Worm (Caenorhabditis elegans) whole organism, L2 larva: ENCODE measurements around the gene K01D12.1.
A peak's percentile ranks its signal among the peaks of the same experiment; 100 is the strongest.

ENCODE experiments used
- C34F6.9 ChIP-seq: fragments of 150-350 bp; optimal IDR thresholded peaks from 2 replicates; lab custom pipeline; 2014; ENCODE audit warnings: missing biosample characterization, missing genetic modification characterization
- F13H6.1 ChIP-seq: sonication (generic microtip); optimal IDR thresholded peaks from 2 replicates; lab custom pipeline; 2016; ENCODE audit warnings: missing genetic modification characterization, missing compliant biosample characterization
- R02D3.7 ChIP-seq: fragments of 150-350 bp; optimal IDR thresholded peaks from 2 replicates; lab custom pipeline; 2014; ENCODE audit warnings: missing biosample characterization, missing genetic modification characterization
- Y55F3AM.14 ChIP-seq: fragments of 200-800 bp; sonication (Bioruptor generic); optimal IDR thresholded peaks from 2 replicates; lab custom pipeline; 2018; ENCODE audit warnings: mild to moderate bottlenecking, missing genetic modification characterization, missing compliant biosample characterization
- ZK546.5 ChIP-seq: sonication (generic microtip); optimal IDR thresholded peaks from 2 replicates; lab custom pipeline; 2017; ENCODE audit warnings: missing biosample characterization, missing genetic modification characterization
- alr-1 ChIP-seq: fragments of 150-350 bp; optimal IDR thresholded peaks from 2 replicates; lab custom pipeline; 2014; ENCODE audit warnings: missing biosample characterization, missing genetic modification characterization
- aly-2 ChIP-seq: fragments of 150-350 bp; optimal IDR thresholded peaks from 2 replicates; lab custom pipeline; 2014; ENCODE audit warnings: missing biosample characterization, missing genetic modification characterization
- blmp-1 ChIP-seq: sonication (generic microtip); optimal IDR thresholded peaks from 2 replicates; lab custom pipeline; 2017; ENCODE audit warnings: missing genetic modification characterization, mild to moderate bottlenecking, missing compliant biosample characterization, antibody characterized with exemption, moderate library complexity; ENCODE audit not compliant: insufficient read depth
- ceh-16 ChIP-seq: fragments of 150-350 bp; optimal IDR thresholded peaks from 2 replicates; lab custom pipeline; 2014; ENCODE audit warnings: missing biosample characterization, missing genetic modification characterization
- ceh-82 ChIP-seq: fragments of 150-350 bp; optimal IDR thresholded peaks from 2 replicates; lab custom pipeline; 2014; ENCODE audit warnings: missing biosample characterization, missing genetic modification characterization
- crh-2 ChIP-seq: sonication (generic microtip); optimal IDR thresholded peaks from 2 replicates; lab custom pipeline; 2017; ENCODE audit warnings: missing biosample characterization, missing genetic modification characterization
- dmd-4 ChIP-seq: sonication (generic microtip); optimal IDR thresholded peaks from 2 replicates; lab custom pipeline; 2017; ENCODE audit warnings: missing biosample characterization, missing genetic modification characterization
- egl-27 ChIP-seq: sonication (generic microtip); optimal IDR thresholded peaks from 3 replicates; lab custom pipeline; 2017; ENCODE audit warnings: missing biosample characterization, missing genetic modification reagents, missing genetic modification characterization
- elt-1 ChIP-seq: fragments of 150-350 bp; optimal IDR thresholded peaks from 2 replicates; lab custom pipeline; 2014; ENCODE audit warnings: missing biosample characterization, missing genetic modification characterization
- elt-3 ChIP-seq: sonication (generic microtip); optimal IDR thresholded peaks from 2 replicates; lab custom pipeline; 2017; ENCODE audit warnings: missing biosample characterization, missing genetic modification characterization
- gmeb-1 ChIP-seq: fragments of 150-350 bp; optimal IDR thresholded peaks from 2 replicates; lab custom pipeline; 2014; ENCODE audit warnings: missing biosample characterization, missing genetic modification characterization
- lin-13 ChIP-seq: fragments of 150-350 bp; optimal IDR thresholded peaks from 2 replicates; lab custom pipeline; 2014; ENCODE audit warnings: missing biosample characterization, missing genetic modification reagents, missing genetic modification characterization
- lin-39 ChIP-seq: fragments of 150-350 bp; optimal IDR thresholded peaks from 2 replicates; lab custom pipeline; 2014; ENCODE audit warnings: missing biosample characterization, missing genetic modification reagents, missing genetic modification characterization
- lsy-2 ChIP-seq, 2 experiments: fragments of 150-350 bp in 1 of 2; sonication (generic microtip) in 1 of 2; optimal IDR thresholded peaks; 2 replicates each; lab custom pipeline; 2014 to 2017; ENCODE audit warnings: missing biosample characterization in 2 of 2, missing genetic modification characterization in 2 of 2
- mab-5 ChIP-seq: fragments of 150-350 bp; optimal IDR thresholded peaks from 2 replicates; lab custom pipeline; 2014; ENCODE audit warnings: missing biosample characterization, missing genetic modification characterization
- mbf-1 ChIP-seq: sonication (generic microtip); optimal IDR thresholded peaks from 2 replicates; lab custom pipeline; 2017; ENCODE audit warnings: missing biosample characterization, missing genetic modification characterization
- mdl-1 ChIP-seq, 2 experiments: fragments of 150-350 bp in 1 of 2; sonication (generic microtip) in 1 of 2; optimal IDR thresholded peaks; 2 replicates each; lab custom pipeline; 2017; ENCODE audit warnings: missing biosample characterization in 2 of 2, missing genetic modification characterization in 2 of 2
- nhr-10 ChIP-seq: sonication (generic microtip); optimal IDR thresholded peaks from 2 replicates; lab custom pipeline; 2017; ENCODE audit warnings: missing biosample characterization, missing genetic modification characterization
- nhr-11 ChIP-seq: fragments of 150-350 bp; optimal IDR thresholded peaks from 2 replicates; lab custom pipeline; 2014; ENCODE audit warnings: missing biosample characterization, missing genetic modification characterization
- nhr-12 ChIP-seq: fragments of 150-350 bp; optimal IDR thresholded peaks from 2 replicates; lab custom pipeline; 2014; ENCODE audit warnings: missing biosample characterization, missing genetic modification characterization
- nhr-129 ChIP-seq: fragments of 150-350 bp; optimal IDR thresholded peaks from 2 replicates; lab custom pipeline; 2014; ENCODE audit warnings: missing biosample characterization, missing genetic modification characterization
- nhr-21 ChIP-seq: fragments of 150-350 bp; optimal IDR thresholded peaks from 2 replicates; lab custom pipeline; 2014; ENCODE audit warnings: missing biosample characterization, missing genetic modification characterization
- nhr-23 ChIP-seq: fragments of 150-350 bp; optimal IDR thresholded peaks from 2 replicates; lab custom pipeline; 2014; ENCODE audit warnings: missing biosample characterization, missing genetic modification reagents, missing genetic modification characterization
- nhr-237 ChIP-seq: fragments of 150-350 bp; optimal IDR thresholded peaks from 2 replicates; lab custom pipeline; 2014; ENCODE audit warnings: missing biosample characterization, missing genetic modification characterization
- nhr-25 ChIP-seq: fragments of 150-350 bp; sonication (generic microtip); optimal IDR thresholded peaks from 3 replicates; lab custom pipeline; 2014; ENCODE audit warnings: missing biosample characterization, missing genetic modification characterization
- nhr-6 ChIP-seq: fragments of 150-350 bp; optimal IDR thresholded peaks from 2 replicates; lab custom pipeline; 2014; ENCODE audit warnings: missing biosample characterization, missing genetic modification characterization
- peb-1 ChIP-seq: fragments of 150-350 bp; optimal IDR thresholded peaks from 2 replicates; lab custom pipeline; 2014; ENCODE audit warnings: missing biosample characterization, missing genetic modification characterization
- skn-1 ChIP-seq: sonication (generic microtip); optimal IDR thresholded peaks from 2 replicates; lab custom pipeline; 2017; ENCODE audit warnings: missing biosample characterization, missing genetic modification characterization
- sma-3 ChIP-seq: sonication (generic microtip); optimal IDR thresholded peaks from 2 replicates; lab custom pipeline; 2016; ENCODE audit warnings: missing genetic modification reagents, missing genetic modification characterization, missing compliant biosample characterization
- sma-9 ChIP-seq, 2 experiments: fragments of 150-350 bp in 1 of 2; sonication (generic microtip) in 1 of 2; optimal IDR thresholded peaks; 2 replicates each; lab custom pipeline; 2014 to 2016; ENCODE audit warnings: missing genetic modification characterization in 2 of 2, mild to moderate bottlenecking in 1 of 2, missing biosample characterization in 1 of 2, missing compliant biosample characterization in 1 of 2, missing genetic modification reagents in 1 of 2, moderate library complexity in 1 of 2
- snpc-4 ChIP-seq: fragments of 150-350 bp; optimal IDR thresholded peaks from 2 replicates; lab custom pipeline; 2014; ENCODE audit warnings: missing biosample characterization, missing genetic modification characterization
- unc-39 ChIP-seq: fragments of 150-350 bp; optimal IDR thresholded peaks from 2 replicates; lab custom pipeline; 2014; ENCODE audit warnings: missing biosample characterization, missing genetic modification characterization
- unc-62 ChIP-seq: fragments of 150-350 bp; optimal IDR thresholded peaks from 2 replicates; lab custom pipeline; 2014; ENCODE audit warnings: missing biosample characterization, missing genetic modification reagents, missing genetic modification characterization
- zag-1 ChIP-seq: fragments of 150-350 bp; optimal IDR thresholded peaks from 2 replicates; lab custom pipeline; 2014; ENCODE audit warnings: missing biosample characterization, missing genetic modification characterization
- ztf-1 ChIP-seq: fragments of 200-800 bp; sonication (Bioruptor generic); conservative IDR thresholded peaks from 2 replicates; pipeline ENCODE4 v1.3.6; 2022; ENCODE audit warnings: missing genetic modification characterization, missing compliant biosample characterization
- ztf-11 ChIP-seq: sonication (generic microtip); optimal IDR thresholded peaks from 2 replicates; lab custom pipeline; 2017; ENCODE audit warnings: missing biosample characterization, missing genetic modification characterization
- ztf-4 ChIP-seq: fragments of 150-350 bp; optimal IDR thresholded peaks from 2 replicates; lab custom pipeline; 2014; ENCODE audit warnings: missing biosample characterization, missing genetic modification characterization

The K01D12.1 gene

DNA sequence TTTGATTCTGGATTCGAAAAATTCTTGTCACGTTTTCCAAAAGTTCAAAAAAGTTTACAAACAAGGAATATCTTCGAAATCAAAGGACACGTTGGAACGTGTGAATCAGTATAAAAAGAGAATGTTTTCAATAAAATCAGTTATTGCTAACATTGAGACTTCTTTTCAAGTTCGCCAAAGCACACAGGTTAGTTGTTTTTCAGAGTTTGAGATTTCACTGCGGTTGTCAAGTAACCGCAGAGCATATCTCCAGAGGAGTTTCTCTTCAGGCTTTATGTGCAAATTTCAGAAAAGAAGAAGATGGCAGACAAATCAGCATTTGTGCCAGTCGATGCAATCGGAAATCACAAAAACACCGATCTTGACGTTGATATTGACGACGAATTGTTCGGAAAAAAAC is 8.8 kb downstream of the K01D12.1 start, which contains the start of gene K01D12.15:
K01D12.15 (plus strand) TSS at position 301 of the 400 bp plus-strand sequence.
- no peak for TF ChIP-seq ztf-11 (tag; lab: Kevin White, UChicago)
- no peak for TF ChIP-seq ztf-4 (tag; lab: Kevin White, UChicago)
- no peak for TF ChIP-seq nhr-11
- no peak for TF ChIP-seq zag-1 (tag; lab: Kevin White, UChicago)
- no peak for TF ChIP-seq skn-1 (tag; lab: Kevin White, UChicago)
- no peak for TF ChIP-seq F13H6.1 (tag; lab: Kevin White, UChicago)
- no peak for TF ChIP-seq lin-13 (GFP tag; lab: Kevin White, UChicago)
- TF ChIP-seq nhr-129 (tag; lab: Kevin White, UChicago), result no peak
- no peak for TF ChIP-seq gmeb-1 (tag; lab: Kevin White, UChicago)
- TF ChIP-seq unc-62, result no peak
- no peak for TF ChIP-seq lin-39
- no peak for TF ChIP-seq C34F6.9 (tag; lab: Kevin White, UChicago)
- no peak for TF ChIP-seq R02D3.7 (tag; lab: Kevin White, UChicago)
- TF ChIP-seq, all 48 proteins: peak for 0

DNA sequence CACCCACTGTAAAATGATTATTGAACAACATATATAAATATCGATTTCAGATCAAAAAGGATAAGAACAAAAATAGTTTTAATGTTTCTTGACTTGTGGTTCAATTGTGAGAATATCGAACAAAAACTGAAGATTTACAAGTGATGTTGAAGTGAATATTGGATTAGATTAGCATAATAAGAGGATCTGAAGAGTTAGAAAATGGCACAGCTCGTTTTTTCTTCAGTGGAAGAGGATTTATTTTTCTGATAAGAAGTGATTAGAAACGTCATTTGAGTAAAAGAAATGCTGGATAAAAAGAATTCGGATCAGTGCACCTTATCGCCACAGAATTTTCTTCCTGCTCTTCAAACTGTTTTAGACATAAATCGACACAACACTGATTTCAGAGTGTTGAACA is 18.3 kb downstream of the K01D12.1 start, which contains the start of gene twk-14:
twk-14 (minus strand) TSS at position 8 of the 400 bp plus-strand sequence.
- TF ChIP-seq nhr-11 (no peak), elt-3 (no peak), elt-1 (tag; lab: Kevin White, UChicago) (no peak), mdl-1 (tag; optimal IDR thresholded peaks at IDR 0.05; lab: Kevin White, UChicago) (no peak), ztf-4 (tag; lab: Kevin White, UChicago) (no peak), lin-39 (no peak), gmeb-1 (tag; lab: Kevin White, UChicago) (no peak), blmp-1 (tag; lab: Kevin White, UChicago) (no peak), nhr-25 (no peak), sma-3 (GFP tag; lab: Kevin White, UChicago) (no peak), nhr-21 (tag; lab: Kevin White, UChicago) (no peak), sma-9 (GFP tag; optimal IDR thresholded peaks at IDR 0.05; lab: Kevin White, UChicago) (no peak), sma-9 (tag; optimal IDR thresholded peaks at IDR 0.05; lab: Kevin White, UChicago) (no peak), nhr-23 (tag; lab: Kevin White, UChicago) (no peak), alr-1 (tag; lab: Kevin White, UChicago) (no peak), unc-39 (tag; lab: Kevin White, UChicago) (no peak), lin-13 (GFP tag; lab: Kevin White, UChicago) (no peak), zag-1 (tag; lab: Kevin White, UChicago) (no peak), Y55F3AM.14 (GFP tag; lab: Kevin White, UChicago) (no peak)

DNA sequence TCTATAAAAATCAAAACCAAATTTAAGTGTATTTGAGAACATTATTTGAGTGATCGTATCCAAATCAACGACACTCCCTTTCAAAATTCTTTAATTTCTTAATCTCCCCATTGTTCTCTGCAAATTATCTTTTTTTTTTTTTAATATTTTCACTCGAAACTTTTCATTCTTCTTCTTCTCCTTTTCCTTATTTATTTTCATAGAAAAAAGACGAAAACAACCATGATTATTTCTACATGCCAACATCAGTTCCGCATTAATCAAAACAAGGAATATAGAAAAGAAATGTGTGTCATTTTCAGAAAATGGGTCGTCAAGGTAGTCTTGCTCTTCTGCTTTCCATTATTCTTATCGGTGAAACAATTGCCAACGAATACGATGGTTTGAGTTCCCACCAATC is 20.2 kb downstream of the K01D12.1 start, which contains the start of gene K01D12.5:
K01D12.5 (plus strand) TSS at position 301 of the 400 bp plus-strand sequence.
- TF ChIP-seq nhr-129 (tag; lab: Kevin White, UChicago) (no peak), snpc-4 (tag; lab: Kevin White, UChicago) (no peak), ZK546.5 (tag; lab: Kevin White, UChicago) (no peak), mab-5 (tag; lab: Kevin White, UChicago) (no peak), nhr-12 (tag; lab: Kevin White, UChicago) (no peak)

DNA sequence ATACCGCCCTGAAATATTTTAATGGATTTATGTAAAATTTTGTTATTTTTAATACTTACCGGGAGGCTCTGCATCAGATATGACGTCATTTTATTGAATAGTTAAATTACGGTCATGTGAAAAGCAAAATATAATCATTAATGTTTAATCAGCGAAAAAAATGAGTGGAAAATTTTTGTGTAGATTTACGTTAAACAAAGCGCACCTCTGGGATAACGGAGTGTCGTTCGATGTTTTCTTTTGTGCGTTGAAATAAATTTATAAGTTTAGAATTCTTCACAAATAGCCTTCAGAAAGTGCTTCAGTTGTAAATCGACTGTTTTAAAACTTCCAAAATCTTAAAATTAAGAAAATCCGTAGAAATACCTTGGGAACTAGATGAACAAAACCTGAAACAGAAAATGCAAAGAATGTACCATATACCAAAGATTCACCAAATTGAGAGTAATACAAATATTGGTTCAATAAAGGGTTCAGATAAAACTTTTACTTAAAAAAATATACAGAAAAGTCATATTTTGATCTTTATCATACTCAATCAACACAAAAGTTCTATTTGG is 23.4 kb downstream of the K01D12.1 start, which contains the start of the genes K01D12.20 and miga-1:
K01D12.20 (minus strand) TSS at position 138 of the 560 bp plus-strand sequence.
miga-1 (minus strand) TSS at position 183 of the 560 bp plus-strand sequence.
- TF ChIP-seq zag-1 (tag; lab: Kevin White, UChicago) (no peak), nhr-129 (tag; lab: Kevin White, UChicago) (peak; percentile 13), nhr-11 (no peak), egl-27 (tag; lab: Kevin White, UChicago) (no peak), nhr-21 (tag; lab: Kevin White, UChicago) (no peak), mdl-1 (tag; optimal IDR thresholded peaks at IDR 0.05; lab: Kevin White, UChicago) (no peak), nhr-12 (tag; lab: Kevin White, UChicago) (no peak), nhr-23 (tag; lab: Kevin White, UChicago) (no peak), skn-1 (tag; lab: Kevin White, UChicago) (no peak), lin-39 (no peak), crh-2 (tag; lab: Kevin White, UChicago) (peak; percentile 9), ZK546.5 (tag; lab: Kevin White, UChicago) (no peak), unc-39 (tag; lab: Kevin White, UChicago) (no peak), sma-9 (GFP tag; optimal IDR thresholded peaks at IDR 0.05; lab: Kevin White, UChicago) (peak; percentile 61), sma-9 (tag; optimal IDR thresholded peaks at IDR 0.05; lab: Kevin White, UChicago) (no peak), blmp-1 (tag; lab: Kevin White, UChicago) (no peak), ceh-16 (tag; lab: Kevin White, UChicago) (no peak), nhr-25 (no peak), sma-3 (GFP tag; lab: Kevin White, UChicago) (no peak), C34F6.9 (tag; lab: Kevin White, UChicago) (peak; percentile 57), peb-1 (no peak), aly-2 (tag; lab: Kevin White, UChicago) (no peak), ztf-1 (GFP tag; lab: Robert Waterston, UW) (no peak), dmd-4 (tag; lab: Kevin White, UChicago) (no peak), ztf-11 (tag; lab: Kevin White, UChicago) (no peak), elt-1 (tag; lab: Kevin White, UChicago) (no peak), gmeb-1 (tag; lab: Kevin White, UChicago) (no peak), mbf-1 (tag; lab: Kevin White, UChicago) (no peak), unc-62 (no peak), nhr-237 (tag; lab: Kevin White, UChicago) (no peak), lsy-2 (tag; optimal IDR thresholded peaks at IDR 0.05; lab: Kevin White, UChicago) (peak in 1 of 2 experiments; percentile 65), ceh-82 (no peak), lin-13 (GFP tag; lab: Kevin White, UChicago) (no peak), nhr-6 (tag; lab: Kevin White, UChicago) (no peak), nhr-10 (no peak), elt-3 (no peak)
